Worm (Caenorhabditis elegans) whole organism, L4 larva: ENCODE results near the gene C44B11.1.

Source experiments
- D1046.2 ChIP-seq: fragments of 200-800 bp; sonication (Bioruptor generic); IDR thresholded peaks from 2 replicates; pipeline ENCODE4 v1.3.6; 2022; ENCODE audit warnings: missing genetic modification characterization, missing compliant biosample characterization
- F10B5.3 ChIP-seq: sonication (generic microtip); optimal IDR thresholded peaks from 2 replicates; lab custom pipeline; 2016; ENCODE audit warnings: mild to moderate bottlenecking, missing genetic modification characterization, missing compliant biosample characterization
- F26F4.8 ChIP-seq: fragments of 200-800 bp; sonication (Bioruptor generic); conservative IDR thresholded peaks from 2 replicates; pipeline ENCODE4 v1.3.6; 2022; ENCODE audit warnings: missing genetic modification characterization, missing compliant biosample characterization
- F49E8.2 ChIP-seq: sonication (generic microtip); optimal IDR thresholded peaks from 2 replicates; lab custom pipeline; 2016; ENCODE audit warnings: missing compliant biosample characterization, mild to moderate bottlenecking, missing genetic modification characterization, borderline replicate concordance
- R02D3.7 ChIP-seq: fragments of 150-350 bp; sonication (generic microtip); optimal IDR thresholded peaks from 3 replicates; lab custom pipeline; 2014; ENCODE audit warnings: missing biosample characterization, missing genetic modification characterization
- T20F7.1 ChIP-seq: fragments of 200-800 bp; sonication (Bioruptor generic); optimal IDR thresholded peaks from 2 replicates; lab custom pipeline; 2018; ENCODE audit warnings: mild to moderate bottlenecking, missing genetic modification characterization, missing compliant biosample characterization
- Y75B8A.6 ChIP-seq: fragments of 200-800 bp; sonication (Bioruptor generic); IDR thresholded peaks from 2 replicates; pipeline ENCODE4 v1.3.6; 2022; ENCODE audit warnings: missing genetic modification reagents, missing genetic modification characterization, missing compliant biosample characterization
- ZK337.2 ChIP-seq: fragments of 200-800 bp; sonication (Bioruptor generic); IDR thresholded peaks from 2 replicates; pipeline ENCODE4 v1.3.6; 2022; ENCODE audit warnings: missing genetic modification reagents, missing genetic modification characterization, missing compliant biosample characterization
- aly-2 ChIP-seq: sonication (generic microtip); optimal IDR thresholded peaks from 2 replicates; lab custom pipeline; 2018; ENCODE audit warnings: missing biosample characterization, missing genetic modification characterization
- ceh-20 ChIP-seq: fragments of 200-800 bp; sonication (Bioruptor generic); IDR thresholded peaks from 2 replicates; pipeline ENCODE4 v1.3.6; 2022; ENCODE audit warnings: missing genetic modification reagents, missing genetic modification characterization, missing compliant biosample characterization
- ceh-28 ChIP-seq: fragments of 150-350 bp; optimal IDR thresholded peaks from 2 replicates; lab custom pipeline; 2014; ENCODE audit warnings: missing biosample characterization, missing genetic modification reagents, missing genetic modification characterization
- ceh-32 ChIP-seq: sonication (generic microtip); optimal IDR thresholded peaks from 2 replicates; lab custom pipeline; 2016; ENCODE audit warnings: mild to moderate bottlenecking, missing genetic modification characterization, missing compliant biosample characterization; ENCODE audit not compliant: poor library complexity
- cey-2 ChIP-seq: sonication (generic microtip); optimal IDR thresholded peaks from 3 replicates; lab custom pipeline; 2017; ENCODE audit warnings: missing genetic modification characterization, mild to moderate bottlenecking, missing compliant biosample characterization, antibody characterized with exemption, borderline replicate concordance; ENCODE audit not compliant: insufficient read depth
- ctbp-1 ChIP-seq: fragments of 200-800 bp; sonication (Bioruptor generic); IDR thresholded peaks from 2 replicates; pipeline ENCODE4 v1.3.6; 2022; ENCODE audit warnings: missing genetic modification reagents, missing genetic modification characterization, missing compliant biosample characterization
- daf-12 ChIP-seq: fragments of 150-350 bp; optimal IDR thresholded peaks from 2 replicates; lab custom pipeline; 2014; ENCODE audit warnings: missing biosample characterization, missing genetic modification reagents, missing genetic modification characterization
- daf-19 ChIP-seq: fragments of 200-800 bp; sonication (Bioruptor generic); conservative IDR thresholded peaks from 2 replicates; pipeline ENCODE4 v1.3.6; 2022; ENCODE audit warnings: missing genetic modification characterization, missing compliant biosample characterization
- dmd-8 ChIP-seq: fragments of 200-800 bp; sonication (Bioruptor generic); IDR thresholded peaks from 2 replicates; pipeline ENCODE4 v1.3.6; 2022; ENCODE audit warnings: missing genetic modification characterization, missing compliant biosample characterization
- dpl-1 ChIP-seq: fragments of 150-350 bp; optimal IDR thresholded peaks from 2 replicates; lab custom pipeline; 2014; ENCODE audit warnings: missing biosample characterization, missing genetic modification reagents, missing genetic modification characterization
- jun-1 ChIP-seq: fragments of 150-350 bp; optimal IDR thresholded peaks from 2 replicates; lab custom pipeline; 2014; ENCODE audit warnings: missing biosample characterization, missing genetic modification reagents, missing genetic modification characterization
- lin-1 ChIP-seq: fragments of 200-800 bp; sonication (Bioruptor generic); IDR thresholded peaks from 2 replicates; pipeline ENCODE4 v1.3.6; 2022; ENCODE audit warnings: missing genetic modification reagents, missing genetic modification characterization, missing compliant biosample characterization
- lin-13 ChIP-seq: fragments of 150-350 bp; optimal IDR thresholded peaks from 2 replicates; lab custom pipeline; 2014; ENCODE audit warnings: missing biosample characterization, missing genetic modification reagents, missing genetic modification characterization
- mdl-1 ChIP-seq, 2 experiments: fragments of 150-350 bp in 1 of 2; sonication (generic microtip) in 1 of 2; optimal IDR thresholded peaks; 2 replicates each; lab custom pipeline; 2014 to 2017; ENCODE audit warnings: missing biosample characterization in 2 of 2, missing genetic modification characterization in 2 of 2
- mes-2 ChIP-seq: sonication (generic microtip); optimal IDR thresholded peaks from 2 replicates; lab custom pipeline; 2016; ENCODE audit warnings: missing genotype, mild to moderate bottlenecking, missing genetic modification characterization, missing compliant biosample characterization; ENCODE audit not compliant: poor library complexity, severe bottlenecking
- nhr-48 ChIP-seq: sonication (generic microtip); optimal IDR thresholded peaks from 2 replicates; lab custom pipeline; 2016; ENCODE audit warnings: mild to moderate bottlenecking, missing genetic modification characterization, missing compliant biosample characterization
- set-16 ChIP-seq: fragments of 200-800 bp; sonication (Bioruptor generic); IDR thresholded peaks from 2 replicates; pipeline ENCODE4 v1.3.6; 2022; ENCODE audit warnings: missing genetic modification reagents, missing genetic modification characterization, missing compliant biosample characterization
- snpc-4 ChIP-seq: fragments of 150-350 bp; optimal IDR thresholded peaks from 2 replicates; lab custom pipeline; 2014; ENCODE audit warnings: missing biosample characterization, missing genetic modification characterization
- spr-3 ChIP-seq: fragments of 200-800 bp; sonication (Bioruptor generic); optimal IDR thresholded peaks from 2 replicates; lab custom pipeline; 2018; ENCODE audit warnings: mild to moderate bottlenecking, missing genetic modification characterization, missing compliant biosample characterization
- tag-97 ChIP-seq: fragments of 200-800 bp; sonication (Bioruptor generic); IDR thresholded peaks from 2 replicates; pipeline ENCODE4 v1.3.6; 2022; ENCODE audit warnings: missing genetic modification characterization, missing compliant biosample characterization
- unc-62 ChIP-seq, 3 experiments: fragments of 150-350 bp in 1 of 3; sonication (generic microtip); optimal IDR thresholded peaks in 2 of 3; peaks in 1 of 3; 1 replicate in 1 of 3; 2 replicates in 2 of 3; lab custom pipeline; 2014 to 2017; ENCODE audit warnings: missing biosample characterization in 3 of 3, missing genetic modification characterization in 3 of 3, missing genetic modification reagents in 3 of 3, missing genotype in 1 of 3
- zag-1 ChIP-seq: fragments of 150-350 bp; optimal IDR thresholded peaks from 2 replicates; lab custom pipeline; 2014; ENCODE audit warnings: missing biosample characterization, missing genetic modification characterization
- zfp-2 ChIP-seq: sonication (generic microtip); optimal IDR thresholded peaks from 2 replicates; lab custom pipeline; 2016; ENCODE audit warnings: mild to moderate bottlenecking, missing genetic modification characterization, missing compliant biosample characterization
- zfp-3 ChIP-seq: fragments of 200-800 bp; sonication (Bioruptor generic); conservative IDR thresholded peaks from 2 replicates; pipeline ENCODE4 v1.3.6; 2022; ENCODE audit warnings: missing genetic modification reagents, missing genetic modification characterization, missing compliant biosample characterization
- ztf-11 ChIP-seq: fragments of 150-350 bp; optimal IDR thresholded peaks from 2 replicates; lab custom pipeline; 2014; ENCODE audit warnings: missing biosample characterization, missing genetic modification characterization

The C44B11.1 gene

DNA sequence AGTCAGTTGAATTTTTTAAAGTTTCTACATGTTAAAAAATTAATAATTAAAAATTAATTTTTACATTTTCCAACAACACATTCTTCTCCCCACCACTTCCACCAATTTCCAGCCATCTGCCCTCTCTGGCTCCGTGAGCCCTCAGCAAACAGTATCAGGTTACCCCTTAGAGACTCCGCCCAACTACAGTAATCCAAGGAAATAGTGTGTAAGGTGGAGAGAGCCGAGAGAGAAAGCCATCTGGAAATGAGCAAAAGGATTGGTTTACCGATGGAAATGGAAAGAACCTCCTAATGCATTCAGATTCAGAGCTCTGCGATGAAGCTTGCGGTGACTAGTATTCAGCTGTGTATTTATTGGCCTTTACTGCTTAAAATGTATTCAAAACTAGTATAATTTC lies 14.8 kb upstream of the C44B11.1 start:
- TF ChIP-seq zfp-2 (tag; lab: Kevin White, UChicago) (no peak), D1046.2 (GFP tag; lab: Robert Waterston, UW) (no peak), aly-2 (tag; lab: Kevin White, UChicago) (no peak), ceh-32 (no peak), mdl-1 (tag; optimal IDR thresholded peaks at IDR 0.05; lab: Kevin White, UChicago) (no peak), F10B5.3 (tag; lab: Kevin White, UChicago) (no peak), ctbp-1 (GFP tag; lab: Robert Waterston, UW) (no peak), ceh-20 (no peak), ztf-11 (no peak), snpc-4 (tag; lab: Kevin White, UChicago) (no peak), T20F7.1 (GFP tag; lab: Kevin White, UChicago) (no peak), unc-62 (GFP tag; optimal IDR thresholded peaks at IDR 0.05 in 1 of 2; lab: Kevin White, UChicago) (no peak), unc-62 (tag; optimal IDR thresholded peaks at IDR 0.05; lab: Kevin White, UChicago) (no peak), zag-1 (tag; lab: Kevin White, UChicago) (no peak), nhr-48 (tag; lab: Kevin White, UChicago) (no peak)

DNA sequence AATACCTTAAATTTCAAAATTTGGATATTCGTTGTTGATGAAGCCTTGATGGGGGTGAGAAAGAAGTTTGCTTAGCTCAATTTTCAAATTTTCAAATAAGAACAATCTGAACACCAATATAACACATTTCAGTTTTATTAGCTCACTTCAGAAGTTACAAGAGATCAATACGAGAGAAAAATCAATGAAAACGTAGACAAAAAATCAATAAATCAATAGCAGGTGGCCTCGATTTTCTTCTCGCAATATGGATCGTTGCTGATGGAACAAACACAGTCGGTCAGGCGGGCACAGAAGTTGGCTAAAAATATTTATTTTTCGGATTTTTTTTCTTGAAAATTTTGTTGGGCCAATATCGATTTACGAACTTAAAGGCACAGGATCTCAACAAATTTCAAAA lies 13.0 kb upstream of the C44B11.1 start:
- TF ChIP-seq D1046.2 (GFP tag; lab: Robert Waterston, UW), result no peak
- TF ChIP-seq ceh-28 (tag; lab: Kevin White, UChicago), result peak; percentile 91
- no peak for TF ChIP-seq dmd-8 (GFP tag; lab: Robert Waterston, UW)

DNA sequence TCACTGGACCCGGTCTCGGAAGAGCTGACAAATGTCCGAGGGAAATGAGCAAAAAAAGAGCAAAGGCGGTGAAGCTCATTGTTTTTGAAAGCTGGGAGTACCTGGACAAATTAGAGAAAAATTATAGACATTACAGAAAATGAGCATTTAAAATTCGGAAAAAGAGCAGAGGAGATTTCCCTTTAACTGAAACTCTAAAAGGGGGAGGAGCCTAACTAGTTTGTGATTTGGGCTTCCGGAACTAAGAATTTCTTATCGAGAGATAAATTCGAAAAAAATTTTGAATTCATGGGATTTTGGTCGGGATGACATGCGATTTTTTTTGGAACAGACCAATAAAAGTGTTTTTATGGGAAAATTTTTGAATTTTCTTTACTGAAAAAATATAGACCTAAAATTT lies 11.4 kb upstream of the C44B11.1 start, which contains the start of gene C44B11.4:
C44B11.4 (minus strand) TSS at position 101 of the 400 bp plus-strand sequence.
- TF ChIP-seq tag-97 (GFP tag; lab: Robert Waterston, UW) (no peak), set-16 (GFP tag; lab: Robert Waterston, UW) (no peak), lin-13 (GFP tag; lab: Kevin White, UChicago) (no peak)

DNA sequence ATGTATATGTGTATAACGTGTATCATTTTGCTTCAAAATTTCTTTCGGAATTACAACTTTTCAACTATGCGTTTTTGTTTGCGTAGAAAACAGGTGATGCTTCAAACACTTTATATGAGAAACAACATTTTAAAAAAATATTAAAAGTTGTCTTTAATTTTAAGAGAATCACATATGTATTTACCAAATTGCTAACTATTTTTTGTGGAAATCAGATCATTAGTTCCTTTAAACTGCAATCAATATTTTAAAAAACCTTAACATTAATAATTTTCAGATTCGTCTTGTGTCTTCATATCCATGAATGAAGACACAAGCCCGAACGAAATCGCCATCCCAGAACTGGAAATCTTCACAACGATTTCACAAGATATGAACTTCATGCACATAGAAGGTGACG lies 2.2 kb upstream of the C44B11.1 start, which contains the start of gene C44B11.6:
C44B11.6 (plus strand) TSS at position 301 of the 400 bp plus-strand sequence.
- no peak for TF ChIP-seq R02D3.7 (tag; lab: Kevin White, UChicago)
- TF ChIP-seq F49E8.2 (tag; lab: Kevin White, UChicago), result no peak
- TF ChIP-seq dmd-8 (GFP tag; lab: Robert Waterston, UW), result no peak
- no peak for TF ChIP-seq cey-2
- no peak for TF ChIP-seq daf-19 (GFP tag; lab: Robert Waterston, UW)
- no peak for TF ChIP-seq ceh-32
- TF ChIP-seq jun-1, result no peak
- no peak for TF ChIP-seq spr-3 (GFP tag; lab: Kevin White, UChicago)
- TF ChIP-seq ZK337.2 (GFP tag; lab: Robert Waterston, UW), result no peak
- no peak for TF ChIP-seq zfp-3 (GFP tag; lab: Robert Waterston, UW)
- no peak for TF ChIP-seq mes-2 (tag; lab: Kevin White, UChicago)

DNA sequence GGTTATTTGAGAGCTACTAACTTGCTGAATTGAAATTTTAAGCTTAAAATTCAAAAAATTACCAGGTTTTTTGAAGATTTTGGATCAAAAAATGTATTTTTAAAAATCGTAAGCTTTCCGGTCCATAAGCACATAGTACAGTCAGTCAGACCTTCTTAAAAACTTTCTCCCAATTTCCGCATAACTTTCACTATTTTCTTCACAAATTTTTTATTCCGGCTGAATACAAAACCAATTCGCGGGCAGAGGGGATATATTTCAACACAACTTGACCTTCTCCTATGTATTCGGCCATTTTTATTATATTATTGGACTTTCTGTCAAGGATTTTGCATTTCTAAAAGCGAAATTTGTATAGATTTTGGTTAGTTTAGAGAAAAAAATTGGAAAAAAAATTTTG lies 5.4 kb downstream of the C44B11.1 start:
- TF ChIP-seq dpl-1, result no peak
- TF ChIP-seq F26F4.8 (GFP tag; lab: Robert Waterston, UW), result no peak
- TF ChIP-seq lin-1, result no peak
- no peak for TF ChIP-seq daf-12
- no peak for TF ChIP-seq dmd-8 (GFP tag; lab: Robert Waterston, UW)
- TF ChIP-seq unc-62 (GFP tag; optimal IDR thresholded peaks at IDR 0.05 in 1 of 2; lab: Kevin White, UChicago), result no peak
- TF ChIP-seq unc-62 (tag; optimal IDR thresholded peaks at IDR 0.05; lab: Kevin White, UChicago), result no peak
- no peak for TF ChIP-seq Y75B8A.6 (GFP tag; lab: Robert Waterston, UW)
- no peak for TF ChIP-seq tag-97 (GFP tag; lab: Robert Waterston, UW)
- TF ChIP-seq, all 104 proteins: peak for 0
